Fruit fly (Drosophila melanogaster) Kc167 (cell line): ENCODE data around the gene CG13113.

ENCODE experiments used
- Sin3A ChIP-seq: fragments of >200 bp; optimal IDR thresholded peaks from 2 replicates; lab custom pipeline; 2018; ENCODE audit warnings: missing external identifiers
- h ChIP-seq: fragments of >200 bp; optimal IDR thresholded peaks from 3 replicates; lab custom pipeline; 2018; ENCODE audit warnings: missing external identifiers
- ttk ChIP-seq: sonication (Bioruptor generic); optimal IDR thresholded peaks from 2 replicates; lab custom pipeline; 2017; ENCODE audit warnings: missing external identifiers

- no peak for TF ChIP-seq Sin3A (lab: Kevin White, UChicago)
- TF ChIP-seq ttk (lab: Kevin White, UChicago), result no peak
- no peak for TF ChIP-seq h (lab: Kevin White, UChicago)
These were observed 34.3 kb upstream of the CG13113 start for dm6 chr2L:9509653-9510052.
